Fruit fly (Drosophila melanogaster) whole organism, embryonic: Measurements from ENCODE around the gene CG14232.

Experiments
- Atf6 ChIP-seq: fragments of 200-800 bp; sonication (Bioruptor generic); IDR thresholded peaks from 2 replicates; pipeline ENCODE4 v1.3.6; 2022; ENCODE audit warnings: missing biosample characterization, missing genetic modification characterization
- CG10321 ChIP-seq: fragments of 200-800 bp; sonication (Bioruptor generic); IDR thresholded peaks from 2 replicates; pipeline ENCODE4 v1.3.6; 2022; ENCODE audit warnings: missing biosample characterization, missing genetic modification characterization
- CG10654 ChIP-seq: fragments of 200-800 bp; sonication (Bioruptor generic); optimal IDR thresholded peaks from 2 replicates; lab custom pipeline; 2016; ENCODE audit warnings: missing biosample characterization, missing genetic modification characterization
- CG12104 ChIP-seq: fragments of 200-800 bp; sonication (Bioruptor generic); optimal IDR thresholded peaks from 3 replicates; lab custom pipeline; 2016; ENCODE audit warnings: missing biosample characterization, missing genetic modification characterization
- CG12659 ChIP-seq: fragments of 200-800 bp; sonication (Bioruptor generic); optimal IDR thresholded peaks from 3 replicates; lab custom pipeline; 2017; ENCODE audit warnings: mild to moderate bottlenecking, missing biosample characterization, missing genetic modification reagents, missing genetic modification characterization
- CG12769 ChIP-seq: fragments of 200-800 bp; sonication (Bioruptor generic); optimal IDR thresholded peaks from 2 replicates; lab custom pipeline; 2019; ENCODE audit warnings: missing biosample characterization, mild to moderate bottlenecking, missing genetic modification characterization, moderate library complexity
- CG13287 ChIP-seq: fragments of 200-800 bp; sonication (Bioruptor generic); IDR thresholded peaks from 2 replicates; pipeline ENCODE4 v1.3.6; 2022; ENCODE audit warnings: missing biosample characterization, missing genetic modification characterization; ENCODE audit not compliant: partially characterized antibody
- CG17328 ChIP-seq: fragments of 200-800 bp; sonication (Bioruptor generic); IDR thresholded peaks from 2 replicates; pipeline ENCODE4 v1.3.6; 2022; ENCODE audit warnings: missing biosample characterization, missing genetic modification characterization
- CG17802 ChIP-seq: fragments of 200-800 bp; sonication (Bioruptor generic); optimal IDR thresholded peaks from 2 replicates; lab custom pipeline; 2018; ENCODE audit warnings: missing biosample characterization, mild to moderate bottlenecking, missing genetic modification characterization, moderate library complexity
- CG3847 ChIP-seq: fragments of 200-800 bp; sonication (Bioruptor generic); IDR thresholded peaks from 2 replicates; pipeline ENCODE4 v1.3.6; 2022; ENCODE audit warnings: missing biosample characterization, missing genetic modification characterization
- CG4328 ChIP-seq: fragments of 200-800 bp; sonication (Bioruptor generic); optimal IDR thresholded peaks from 3 replicates; lab custom pipeline; 2017; ENCODE audit warnings: missing biosample characterization, missing genetic modification reagents, missing genetic modification characterization
- CG4730 ChIP-seq: fragments of 200-800 bp; sonication (Bioruptor generic); IDR thresholded peaks from 2 replicates; pipeline ENCODE4 v1.3.6; 2022; ENCODE audit warnings: missing biosample characterization, missing genetic modification characterization
- CG5953 ChIP-seq: fragments of 200-800 bp; sonication (Bioruptor generic); IDR thresholded peaks from 2 replicates; pipeline ENCODE4 v1.3.6; 2022; ENCODE audit warnings: missing biosample characterization, missing genetic modification characterization
- CG6689 ChIP-seq: fragments of 200-800 bp; sonication (Bioruptor generic); IDR thresholded peaks from 2 replicates; pipeline ENCODE4 v1.3.6; 2022; ENCODE audit warnings: missing biosample characterization, missing genetic modification characterization
- CG6765 ChIP-seq: fragments of 200-800 bp; sonication (Bioruptor generic); optimal IDR thresholded peaks from 3 replicates; lab custom pipeline; 2017; ENCODE audit warnings: missing biosample characterization, mild to moderate bottlenecking, missing genetic modification characterization
- CG7786 ChIP-seq: fragments of 200-800 bp; sonication (Bioruptor generic); optimal IDR thresholded peaks from 2 replicates; lab custom pipeline; 2016; ENCODE audit warnings: missing biosample characterization, missing genetic modification characterization
- CG8089 ChIP-seq: fragments of 200-800 bp; sonication (Bioruptor generic); optimal IDR thresholded peaks from 3 replicates; lab custom pipeline; 2016; ENCODE audit warnings: missing biosample characterization, missing genetic modification characterization
- CG8765 ChIP-seq: fragments of 200-800 bp; sonication (Bioruptor generic); IDR thresholded peaks from 2 replicates; pipeline ENCODE4 v1.3.6; 2022; ENCODE audit warnings: missing biosample characterization, missing genetic modification characterization
- CG9797 ChIP-seq: fragments of 200-800 bp; sonication (Bioruptor generic); optimal IDR thresholded peaks from 3 replicates; lab custom pipeline; 2018; ENCODE audit warnings: missing biosample characterization, mild to moderate bottlenecking, missing genetic modification characterization
- D19B ChIP-seq: fragments of 200-800 bp; sonication (Bioruptor generic); optimal IDR thresholded peaks from 2 replicates; lab custom pipeline; 2017; ENCODE audit warnings: missing biosample characterization, mild to moderate bottlenecking, missing genetic modification characterization
- Dek ChIP-seq: fragments of 200-800 bp; sonication (Bioruptor generic); optimal IDR thresholded peaks from 3 replicates; lab custom pipeline; 2019; ENCODE audit warnings: missing biosample characterization, mild to moderate bottlenecking, missing genetic modification characterization, moderate library complexity
- Dll ChIP-seq: fragments of 200-800 bp; sonication (Bioruptor generic); IDR thresholded peaks from 4 replicates; pipeline ENCODE4 v1.3.6; 2022; ENCODE audit warnings: missing biosample characterization, missing genetic modification characterization; ENCODE audit not compliant: partially characterized antibody
- Doc2 ChIP-seq: fragments of 200-800 bp; sonication (Bioruptor generic); IDR thresholded peaks from 2 replicates; pipeline ENCODE4 v1.3.6; 2022; ENCODE audit warnings: missing biosample characterization, missing genetic modification characterization
- Drgx ChIP-seq: fragments of 200-800 bp; sonication (Bioruptor generic); IDR thresholded peaks from 2 replicates; pipeline ENCODE4 v1.3.6; 2022; ENCODE audit warnings: missing biosample characterization, missing genetic modification characterization
- H15 ChIP-seq: fragments of 200-800 bp; sonication (Bioruptor generic); IDR thresholded peaks from 3 replicates; pipeline ENCODE4 v1.3.6; 2022; ENCODE audit warnings: missing biosample characterization, missing genetic modification characterization
- Kr ChIP-seq: fragments of 200-800 bp; sonication (Bioruptor generic); optimal IDR thresholded peaks from 2 replicates; lab custom pipeline; 2017; ENCODE audit warnings: missing biosample characterization, mild to moderate bottlenecking, missing genetic modification characterization
- Lim3 ChIP-seq: fragments of 200-800 bp; sonication (Bioruptor generic); IDR thresholded peaks from 2 replicates; pipeline ENCODE4 v1.3.6; 2022; ENCODE audit warnings: missing biosample characterization, missing genetic modification characterization
- Lpt ChIP-seq: fragments of >200 bp; optimal IDR thresholded peaks from 2 replicates; lab custom pipeline; 2018; ENCODE audit warnings: missing biosample characterization, missing genetic modification characterization
- MESR4 ChIP-seq: fragments of 200-800 bp; sonication (Bioruptor generic); optimal IDR thresholded peaks from 2 replicates; lab custom pipeline; 2018; ENCODE audit warnings: missing biosample characterization, mild to moderate bottlenecking, missing genetic modification characterization, moderate library complexity
- NFAT ChIP-seq: fragments of 200-800 bp; sonication (Bioruptor generic); IDR thresholded peaks from 2 replicates; pipeline ENCODE4 v1.3.6; 2022; ENCODE audit warnings: missing biosample characterization, missing genetic modification characterization
- al ChIP-seq: fragments of 200-800 bp; sonication (Bioruptor generic); IDR thresholded peaks from 2 replicates; pipeline ENCODE4 v1.3.6; 2022; ENCODE audit warnings: missing biosample characterization, missing genetic modification characterization
- amos ChIP-seq: fragments of 200-800 bp; sonication (Bioruptor generic); IDR thresholded peaks from 2 replicates; pipeline ENCODE4 v1.3.6; 2022; ENCODE audit warnings: missing biosample characterization, missing genetic modification characterization; ENCODE audit not compliant: partially characterized antibody
- ara ChIP-seq: fragments of 200-800 bp; sonication (Bioruptor generic); IDR thresholded peaks from 2 replicates; pipeline ENCODE4 v1.3.6; 2022; ENCODE audit warnings: missing biosample characterization, missing genetic modification characterization
- corto ChIP-seq: fragments of 200-800 bp; sonication (Bioruptor generic); optimal IDR thresholded peaks from 2 replicates; lab custom pipeline; 2016; ENCODE audit warnings: missing biosample characterization, mild to moderate bottlenecking, missing genetic modification characterization, moderate library complexity
- gcm ChIP-seq: fragments of 200-800 bp; sonication (Bioruptor generic); optimal IDR thresholded peaks from 2 replicates; lab custom pipeline; 2019; ENCODE audit warnings: missing biosample characterization, mild to moderate bottlenecking, missing genetic modification characterization, moderate library complexity
- grau ChIP-seq: fragments of 200-800 bp; optimal IDR thresholded peaks from 3 replicates; lab custom pipeline; 2019; ENCODE audit warnings: missing biosample characterization, mild to moderate bottlenecking, missing genetic modification characterization, moderate library complexity
- h ChIP-seq: fragments of >200 bp; optimal IDR thresholded peaks from 2 replicates; lab custom pipeline; 2017
- her ChIP-seq: fragments of 200-800 bp; sonication (Bioruptor generic); optimal IDR thresholded peaks from 2 replicates; lab custom pipeline; 2016; ENCODE audit warnings: missing biosample characterization, missing genetic modification characterization
- lab ChIP-seq: fragments of 200-800 bp; sonication (Bioruptor generic); optimal IDR thresholded peaks from 3 replicates; lab custom pipeline; 2017; ENCODE audit warnings: missing biosample characterization, missing genetic modification characterization, mild to moderate bottlenecking, moderate library complexity, missing genetic modification reagents
- mam ChIP-seq: fragments of 200-800 bp; sonication (Bioruptor generic); optimal IDR thresholded peaks from 3 replicates; lab custom pipeline; 2016; ENCODE audit warnings: missing biosample characterization, missing genetic modification characterization
- mirr ChIP-seq: fragments of 200-800 bp; sonication (Bioruptor generic); optimal IDR thresholded peaks from 3 replicates; lab custom pipeline; 2018; ENCODE audit warnings: missing biosample characterization, mild to moderate bottlenecking, missing genetic modification characterization
- mld ChIP-seq: fragments of 200-800 bp; sonication (Bioruptor generic); IDR thresholded peaks from 3 replicates; pipeline ENCODE4 v1.3.6; 2022; ENCODE audit warnings: missing biosample characterization, missing genetic modification characterization; ENCODE audit not compliant: partially characterized antibody
- org-1 ChIP-seq: fragments of 200-800 bp; sonication (Bioruptor generic); optimal IDR thresholded peaks from 2 replicates; lab custom pipeline; 2017; ENCODE audit warnings: missing biosample characterization, missing genetic modification characterization
- sc ChIP-seq, 3 experiments: fragments of >200 bp in 2 of 3; fragments of 200-800 bp in 1 of 3; sonication (Bioruptor generic) in 1 of 3; optimal IDR thresholded peaks; 2 replicates in 2 of 3; 3 replicates in 1 of 3; lab custom pipeline; 2017; ENCODE audit warnings: mild to moderate bottlenecking in 1 of 3, missing biosample characterization in 1 of 3, missing genetic modification characterization in 1 of 3, missing genetic modification reagents in 1 of 3
- schlank ChIP-seq: fragments of 200-800 bp; sonication (Bioruptor generic); optimal IDR thresholded peaks from 2 replicates; lab custom pipeline; 2018; ENCODE audit warnings: missing biosample characterization, mild to moderate bottlenecking, missing genetic modification characterization
- scrt ChIP-seq: fragments of 200-800 bp; sonication (Bioruptor generic); optimal IDR thresholded peaks from 2 replicates; lab custom pipeline; 2018; ENCODE audit warnings: missing biosample characterization, mild to moderate bottlenecking, missing genetic modification characterization, moderate library complexity
- sens ChIP-seq: fragments of 200-800 bp; sonication (Bioruptor generic); peaks from one replicate; lab custom pipeline; 2016; ENCODE audit warnings: missing biosample characterization, missing genetic modification characterization
- slp2 ChIP-seq: fragments of 200-800 bp; sonication (Bioruptor generic); optimal IDR thresholded peaks from 2 replicates; lab custom pipeline; 2016; ENCODE audit warnings: missing biosample characterization, missing genetic modification characterization
- ttk ChIP-seq: fragments of 200-800 bp; sonication (Bioruptor generic); IDR thresholded peaks from 2 replicates; pipeline ENCODE4 v2.1.2; 2022; ENCODE audit warnings: missing biosample characterization, missing genetic modification characterization
- yki ChIP-seq: fragments of >200 bp; optimal IDR thresholded peaks from 3 replicates; lab custom pipeline; 2018

The CG14232 gene

dm6 chrX:19694792-19695558 is 9.1 kb downstream of the CG14232 start, which contains the start of gene CG14229:
TSS of gene CG14229 (minus strand) at chrX:19695250.
- no peak for TF ChIP-seq D19B
- peak; percentile 30 for TF ChIP-seq MESR4
- TF ChIP-seq Dll (GFP tag; lab: Robert Waterston, UW): 0 out of 4 replicates have a peak, but pooled peaks have one; percentile 23
- TF ChIP-seq NFAT (GFP tag; lab: Robert Waterston, UW): no peak
- no peak for TF ChIP-seq Lim3 (GFP tag; lab: Robert Waterston, UW)
- TF ChIP-seq CG6765 (GFP tag; lab: Kevin White, UChicago): no peak
- TF ChIP-seq CG7786: no peak
- no peak for TF ChIP-seq CG12659 (GFP tag; lab: Kevin White, UChicago)
- no peak for TF ChIP-seq CG10654 (GFP tag; lab: Kevin White, UChicago)
- 0 out of 2 replicates have a peak, but pooled peaks have one; percentile 35 for TF ChIP-seq ara
- TF ChIP-seq CG12104: no peak
- TF ChIP-seq CG8089 (GFP tag; lab: Kevin White, UChicago): no peak
- peak; percentile 35 for TF ChIP-seq CG9797 (GFP tag; lab: Kevin White, UChicago)
- TF ChIP-seq Atf6 (GFP tag; lab: Robert Waterston, UW): no peak
- no peak for TF ChIP-seq h
- TF ChIP-seq al (GFP tag; lab: Robert Waterston, UW): peak; percentile 27; the same call in 1 of the 2 replicates
- no peak for TF ChIP-seq gcm
- TF ChIP-seq Drgx: peak; percentile 29; the same call in 1 of the 2 replicates
- TF ChIP-seq CG8765 (GFP tag; lab: Robert Waterston, UW): no peak
- no peak for TF ChIP-seq ttk (GFP tag; lab: Robert Waterston, UW)
- TF ChIP-seq CG12769 (tag; lab: Kevin White, UChicago): no peak
- no peak for TF ChIP-seq grau (tag; lab: Kevin White, UChicago)
- no peak for TF ChIP-seq mirr (GFP tag; lab: Kevin White, UChicago)
- no peak for TF ChIP-seq H15 (GFP tag; lab: Robert Waterston, UW)
- no peak for TF ChIP-seq mam
- TF ChIP-seq Kr: no peak
- no peak for TF ChIP-seq Dek
- TF ChIP-seq CG10321 (GFP tag; lab: Robert Waterston, UW): no peak
- no peak for TF ChIP-seq mld (GFP tag; lab: Robert Waterston, UW)
- TF ChIP-seq CG6689 (GFP tag; lab: Robert Waterston, UW): peak; percentile 77
- no peak for TF ChIP-seq corto
- no peak for TF ChIP-seq sc (optimal IDR thresholded peaks at IDR 0.05; lab: Kevin White, UChicago)
- no peak for TF ChIP-seq sc (GFP tag; optimal IDR thresholded peaks at IDR 0.05; lab: Kevin White, UChicago)
- peak; percentile 40; the same call in 1 of the 2 replicates for TF ChIP-seq CG4730 (GFP tag; lab: Robert Waterston, UW)
- TF ChIP-seq CG17802: no peak
- no peak for TF ChIP-seq her (GFP tag; lab: Kevin White, UChicago)
- no peak for TF ChIP-seq Lpt
- no peak for TF ChIP-seq slp2
- no peak for TF ChIP-seq org-1 (GFP tag; lab: Kevin White, UChicago)
- TF ChIP-seq CG13287 (GFP tag; lab: Robert Waterston, UW): peak; percentile 27; the same call in 1 of the 2 replicates
- peak; percentile 4 for TF ChIP-seq lab (GFP tag; lab: Kevin White, UChicago)
- TF ChIP-seq sens: peak; percentile 71
- TF ChIP-seq amos (GFP tag; lab: Robert Waterston, UW): 0 out of 2 replicates have a peak, but pooled peaks have one; percentile 16
- no peak for TF ChIP-seq CG5953 (GFP tag; lab: Robert Waterston, UW)
- TF ChIP-seq CG3847 (GFP tag; lab: Robert Waterston, UW): no peak
- TF ChIP-seq CG4328 (GFP tag; lab: Kevin White, UChicago): no peak
- TF ChIP-seq CG17328: no peak
- no peak for TF ChIP-seq scrt (GFP tag; lab: Kevin White, UChicago)
- TF ChIP-seq Doc2 (GFP tag; lab: Robert Waterston, UW): no peak
- no peak for TF ChIP-seq schlank (tag; lab: Kevin White, UChicago)
- no peak for TF ChIP-seq yki (lab: Kevin White, UChicago)
